Fruit fly (Drosophila melanogaster): ENCODE measurements around the gene emc.

Gene emc

DNA sequence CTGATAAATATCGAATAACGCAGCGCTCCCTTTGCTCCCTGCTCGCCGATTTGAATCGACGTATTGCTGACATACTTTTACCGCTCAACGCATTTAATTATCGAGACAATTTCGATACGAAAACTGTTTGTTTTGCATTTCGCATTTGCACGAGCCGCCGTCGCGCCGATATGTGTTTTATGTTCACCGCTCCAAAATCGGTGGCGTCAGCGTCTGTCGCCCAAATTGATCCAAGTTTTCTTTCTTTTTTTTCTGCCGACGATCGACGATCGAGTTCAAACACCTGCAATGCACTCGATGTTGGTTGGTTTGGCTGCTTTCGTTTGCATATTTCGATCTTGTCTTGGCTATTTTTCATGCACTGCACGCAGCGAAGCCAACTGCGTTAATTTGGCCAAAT is 15.9 kb downstream of the emc start:
- TF ChIP-seq zfh1 (GFP tag; IDR thresholded peaks at IDR 0.05) (0 out of 3 replicates have a peak, but pooled peaks have one; percentile 5), ems (GFP tag; optimal IDR thresholded peaks at IDR 0.05) (no peak), sens (GFP tag) (peak; percentile 29)

DNA sequence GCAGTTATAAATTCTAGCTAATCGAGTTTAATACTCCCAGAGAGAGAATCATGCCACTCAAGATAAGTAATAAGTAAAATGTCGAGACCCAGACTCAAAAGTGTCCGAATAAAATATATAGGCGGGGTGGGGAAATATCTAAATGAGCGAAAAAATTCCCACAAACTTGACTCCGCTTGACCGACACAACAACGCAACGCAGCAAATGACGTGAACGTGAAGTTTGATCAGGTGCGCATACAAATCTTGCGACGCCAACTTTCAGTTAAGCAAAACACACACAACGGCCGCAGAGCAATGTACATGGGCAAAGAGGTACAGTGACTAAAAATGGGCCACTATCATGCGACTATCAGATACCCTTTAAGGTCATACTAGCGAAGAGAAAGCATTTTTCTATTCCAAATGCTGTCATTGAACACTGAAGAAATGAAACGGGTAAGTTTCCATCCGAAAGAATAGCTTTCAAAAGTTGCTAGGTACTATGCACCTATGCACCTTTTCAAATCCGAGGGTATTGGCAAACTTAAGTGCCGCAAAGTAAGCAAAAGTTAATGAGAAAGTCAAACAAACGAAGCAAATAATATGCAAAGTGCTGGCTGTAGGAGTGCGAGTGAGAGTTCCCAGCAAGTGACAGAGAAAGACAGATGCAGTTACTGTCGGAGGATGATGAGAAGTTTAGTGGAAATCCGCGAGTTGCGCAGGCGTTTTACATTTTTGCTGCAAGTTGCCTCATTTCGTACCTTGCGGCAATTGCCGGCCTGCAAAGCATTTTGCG is 16.5 kb downstream of the emc start:
- no peak for TF ChIP-seq CG6854 (GFP tag; optimal IDR thresholded peaks at IDR 0.05)
- no peak for TF ChIP-seq unc-4 (GFP tag; IDR thresholded peaks at IDR 0.05; ENCODE audit: partially characterized antibody)
- TF ChIP-seq CG17568 (GFP tag; optimal IDR thresholded peaks at IDR 0.05) = no peak
- TF ChIP-seq Mad (GFP tag; optimal IDR thresholded peaks at IDR 0.05) = no peak
- 0 out of 3 replicates have a peak, but pooled peaks have one; percentile 34 for TF ChIP-seq C15 (GFP tag; IDR thresholded peaks at IDR 0.05)
- no peak for TF ChIP-seq odd (GFP tag; optimal IDR thresholded peaks at IDR 0.05)
- no peak for TF ChIP-seq Eip74EF (GFP tag; optimal IDR thresholded peaks at IDR 0.05)
- TF ChIP-seq CG2120 (GFP tag; optimal IDR thresholded peaks at IDR 0.05) = no peak
- no peak for TF ChIP-seq lmd (GFP tag; IDR thresholded peaks at IDR 0.05)
- peak; percentile 1 for TF ChIP-seq CG3281 (GFP tag; optimal IDR thresholded peaks at IDR 0.05)
- TF ChIP-seq Doc3 (GFP tag; IDR thresholded peaks at IDR 0.05; ENCODE audit: partially characterized antibody) = no peak
- TF ChIP-seq B-H2 (GFP tag; optimal IDR thresholded peaks at IDR 0.05) = no peak
- peak; percentile 24 for TF ChIP-seq CG12104 (GFP tag; optimal IDR thresholded peaks at IDR 0.05)
- TF ChIP-seq NC2β (GFP tag; optimal IDR thresholded peaks at IDR 0.05) = no peak
- no peak for TF ChIP-seq stwl (tag; optimal IDR thresholded peaks at IDR 0.05)
- no peak for TF ChIP-seq Taf1 (GFP tag; IDR thresholded peaks at IDR 0.05)
- TF ChIP-seq CG31388 (GFP tag; optimal IDR thresholded peaks at IDR 0.05) = no peak
- TF ChIP-seq CG31224 (GFP tag; IDR thresholded peaks at IDR 0.05) = no peak
- no peak for TF ChIP-seq prd (optimal IDR thresholded peaks at IDR 0.05)
- peak; percentile 32; the same call in 1 of the 3 replicates for TF ChIP-seq prd (GFP tag; IDR thresholded peaks at IDR 0.05)
- TF ChIP-seq Asciz (GFP tag; optimal IDR thresholded peaks at IDR 0.05) = peak; percentile 40
- TF ChIP-seq row (GFP tag; IDR thresholded peaks at IDR 0.05) = peak; percentile 54; the same call in 2 of the 3 replicates
- TF ChIP-seq CG31365 (tag; optimal IDR thresholded peaks at IDR 0.05) = no peak
- TF ChIP-seq CG14667 (GFP tag; IDR thresholded peaks at IDR 0.05) = 0 out of 2 replicates have a peak, but pooled peaks have one; percentile 8
- no peak for TF ChIP-seq CG4854 (GFP tag; optimal IDR thresholded peaks at IDR 0.05)
- TF ChIP-seq Hand (GFP tag; optimal IDR thresholded peaks at IDR 0.05) = no peak
- TF ChIP-seq CG2712 (tag; optimal IDR thresholded peaks at IDR 0.05) = peak; percentile 16
- TF ChIP-seq sisA (GFP tag; IDR thresholded peaks at IDR 0.05) = 0 out of 2 replicates have a peak, but pooled peaks have one; percentile 16
- peak; percentile 13 for TF ChIP-seq CG5180 (GFP tag; optimal IDR thresholded peaks at IDR 0.05)
- TF ChIP-seq eve (GFP tag; optimal IDR thresholded peaks at IDR 0.05) = peak in 1 of 2 experiments; percentile 44
- no peak for TF ChIP-seq twi (tag; optimal IDR thresholded peaks at IDR 0.05)
- no peak for TF ChIP-seq Fer3 (tag; optimal IDR thresholded peaks at IDR 0.05)
- no peak for TF ChIP-seq CG9797 (GFP tag; optimal IDR thresholded peaks at IDR 0.05)
- TF ChIP-seq dysf (GFP tag; IDR thresholded peaks at IDR 0.05) = no peak
- TF ChIP-seq CG4730 (GFP tag; IDR thresholded peaks at IDR 0.05) = no peak
- no peak for TF ChIP-seq Bdp1 (GFP tag; optimal IDR thresholded peaks at IDR 0.05)
- peak; percentile 47 for TF ChIP-seq tna (GFP tag; IDR thresholded peaks at IDR 0.05; ENCODE audit: partially characterized antibody)
- no peak for TF ChIP-seq Trl (optimal IDR thresholded peaks at IDR 0.05)
- peak; percentile 3 for TF ChIP-seq Trl (GFP tag; optimal IDR thresholded peaks at IDR 0.05)
- TF ChIP-seq org-1 (GFP tag; optimal IDR thresholded peaks at IDR 0.05) = peak; percentile 29
- TF ChIP-seq rib (GFP tag; IDR thresholded peaks at IDR 0.05) = no peak
- TF ChIP-seq cas (GFP tag; IDR thresholded peaks at IDR 0.05) = no peak
- peak; percentile 30; the same call in 1 of the 3 replicates for TF ChIP-seq ci (GFP tag; IDR thresholded peaks at IDR 0.05)
- TF ChIP-seq otp (GFP tag; IDR thresholded peaks at IDR 0.05) = no peak
- TF ChIP-seq CG7839 (tag; optimal IDR thresholded peaks at IDR 0.05) = peak; percentile 27
- TF ChIP-seq BtbVII (GFP tag; optimal IDR thresholded peaks at IDR 0.05) = no peak
